Fruit fly (Drosophila melanogaster): ENCODE data around the gene CG6023.

CG6023 gene

DNA sequence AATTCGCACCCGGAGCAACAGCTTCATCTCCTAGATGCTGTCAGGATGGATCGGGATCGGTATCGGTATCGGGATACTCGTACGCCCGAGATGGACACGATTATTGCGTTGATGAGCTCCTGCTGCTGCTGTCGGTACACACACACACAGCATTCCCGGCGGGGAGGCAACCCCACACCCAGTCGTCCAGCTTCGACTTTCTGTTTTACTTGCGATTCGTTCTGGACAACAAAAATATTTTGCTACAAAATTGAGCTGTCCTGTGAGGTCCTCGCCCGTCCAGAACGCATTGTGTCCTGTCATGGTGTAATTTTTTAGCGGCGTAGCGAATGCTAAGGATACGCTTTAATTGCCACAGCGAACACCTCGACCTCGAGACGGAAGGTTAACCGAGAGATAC lies 10.0 kb downstream of the CG6023 start:
- no peak for TF ChIP-seq Sox15 (GFP tag; optimal IDR thresholded peaks at IDR 0.05)

DNA sequence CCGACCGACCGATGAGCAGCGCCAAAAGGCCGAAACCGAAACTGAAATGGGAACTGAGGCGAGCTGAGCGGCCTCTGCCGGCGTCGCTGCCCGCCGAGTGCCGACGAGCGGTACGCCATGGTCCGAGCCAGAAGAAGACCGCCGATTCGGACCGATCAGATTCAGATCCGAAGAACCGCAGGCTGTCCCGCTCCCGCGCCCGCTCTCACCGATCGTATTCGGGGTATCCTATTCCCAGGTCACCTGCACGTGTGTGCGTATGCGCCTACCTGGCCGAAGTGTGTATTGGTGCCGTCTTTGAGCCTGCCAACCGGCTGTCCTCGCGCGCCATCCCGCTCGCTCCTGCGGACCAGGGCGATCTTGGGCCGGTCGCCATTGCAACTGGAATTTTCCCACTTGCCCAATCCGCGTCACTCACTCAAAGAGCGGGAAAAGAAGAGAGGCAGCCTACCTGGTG lies 11.7 kb downstream of the CG6023 start, which contains the start of gene upd1:
Gene upd1 (minus strand): TSS at position 51 of the 457 bp plus-strand sequence.
- no peak for TF ChIP-seq lz (GFP tag; optimal IDR thresholded peaks at IDR 0.05)
- peak; percentile 15 for TF ChIP-seq Eip78C (GFP tag)
- peak; percentile 39 for TF ChIP-seq svp (GFP tag)

DNA sequence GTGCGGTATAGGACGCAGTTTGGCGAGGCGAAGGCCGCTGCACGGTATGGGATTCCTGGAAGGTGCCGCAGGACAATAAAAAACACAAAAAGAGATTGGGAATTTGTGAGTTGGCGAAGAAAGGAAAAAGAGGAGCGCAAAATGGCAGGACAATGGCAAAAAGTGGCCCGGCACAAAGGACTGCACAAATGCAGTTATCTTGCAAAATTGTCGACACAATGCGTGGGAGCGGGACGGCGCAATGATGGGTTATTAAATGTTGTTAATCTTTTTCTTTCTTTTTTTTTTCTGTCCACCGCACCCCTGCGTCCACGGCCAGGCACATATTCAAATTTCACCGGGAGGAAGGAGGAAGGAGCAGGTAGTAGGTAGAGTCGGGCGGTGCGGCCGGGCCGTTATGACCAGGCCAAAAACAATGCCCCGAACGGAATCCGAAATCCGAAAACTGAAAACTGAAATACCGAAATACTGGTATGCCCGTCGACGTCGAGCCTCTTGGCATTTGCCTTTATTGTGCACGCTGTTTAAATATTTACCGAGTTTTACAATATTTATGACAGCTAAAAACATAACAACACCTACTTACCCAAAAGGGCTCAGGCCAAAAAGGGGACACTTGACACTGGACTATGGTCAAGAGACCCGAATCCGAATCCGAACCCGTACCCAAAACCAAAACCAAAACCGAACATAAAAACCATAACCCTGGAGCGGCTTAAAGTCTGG lies 17.2 kb downstream of the CG6023 start:
- TF ChIP-seq CG3919 (GFP tag; optimal IDR thresholded peaks at IDR 0.05) (no peak), CG8319 (GFP tag; optimal IDR thresholded peaks at IDR 0.05) (no peak), Sox102F (GFP tag; optimal IDR thresholded peaks at IDR 0.05) (no peak), Eip75B (GFP tag; optimal IDR thresholded peaks at IDR 0.05) (no peak), Gug (GFP tag; IDR thresholded peaks at IDR 0.05) (no peak), fkh (GFP tag; optimal IDR thresholded peaks at IDR 0.05) (no peak), Smox (GFP tag; optimal IDR thresholded peaks at IDR 0.05) (no peak), CG3032 (tag; optimal IDR thresholded peaks at IDR 0.05) (no peak), salr (GFP tag; optimal IDR thresholded peaks at IDR 0.05) (no peak), CG6792 (GFP tag; optimal IDR thresholded peaks at IDR 0.05) (no peak), pdm3 (GFP tag; optimal IDR thresholded peaks at IDR 0.05) (no peak), CG7368 (GFP tag; optimal IDR thresholded peaks at IDR 0.05) (no peak), fd59A (GFP tag; optimal IDR thresholded peaks at IDR 0.05) (no peak)

DNA sequence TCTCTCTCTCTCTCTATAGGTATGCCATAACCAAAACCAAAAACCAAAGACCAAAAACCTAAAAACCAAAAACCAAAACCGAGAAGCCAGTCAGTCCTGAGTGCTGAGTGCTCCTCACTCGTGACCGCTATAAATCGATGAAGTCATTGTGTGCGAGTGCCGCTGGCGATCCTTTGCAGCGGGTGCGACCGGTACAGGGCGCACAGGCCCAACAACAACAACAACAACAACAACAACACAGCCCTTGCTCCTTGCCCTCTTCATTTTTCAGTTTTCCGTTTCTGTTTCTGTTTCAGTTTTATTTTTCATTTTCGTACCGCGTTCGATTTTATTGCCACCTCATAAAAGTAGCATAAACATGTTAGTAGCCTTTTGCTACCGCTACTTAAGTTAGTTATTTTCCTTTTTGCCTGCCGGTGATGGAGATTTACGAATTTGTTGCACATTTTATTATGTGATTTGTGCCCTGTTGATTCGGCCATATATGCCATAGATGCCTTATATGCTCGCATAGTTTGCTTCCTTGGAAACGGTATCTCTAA lies 20.1 kb downstream of the CG6023 start:
- no peak for TF ChIP-seq CG32006 (GFP tag; optimal IDR thresholded peaks at IDR 0.05)
- TF ChIP-seq Eip93F (GFP tag; optimal IDR thresholded peaks at IDR 0.05) = no peak
- TF ChIP-seq CG8119 (GFP tag; IDR thresholded peaks at IDR 0.05) = no peak
- no peak for TF ChIP-seq CG31627 (GFP tag; optimal IDR thresholded peaks at IDR 0.05)
- no peak for TF ChIP-seq CG10631 (GFP tag; optimal IDR thresholded peaks at IDR 0.05)

DNA sequence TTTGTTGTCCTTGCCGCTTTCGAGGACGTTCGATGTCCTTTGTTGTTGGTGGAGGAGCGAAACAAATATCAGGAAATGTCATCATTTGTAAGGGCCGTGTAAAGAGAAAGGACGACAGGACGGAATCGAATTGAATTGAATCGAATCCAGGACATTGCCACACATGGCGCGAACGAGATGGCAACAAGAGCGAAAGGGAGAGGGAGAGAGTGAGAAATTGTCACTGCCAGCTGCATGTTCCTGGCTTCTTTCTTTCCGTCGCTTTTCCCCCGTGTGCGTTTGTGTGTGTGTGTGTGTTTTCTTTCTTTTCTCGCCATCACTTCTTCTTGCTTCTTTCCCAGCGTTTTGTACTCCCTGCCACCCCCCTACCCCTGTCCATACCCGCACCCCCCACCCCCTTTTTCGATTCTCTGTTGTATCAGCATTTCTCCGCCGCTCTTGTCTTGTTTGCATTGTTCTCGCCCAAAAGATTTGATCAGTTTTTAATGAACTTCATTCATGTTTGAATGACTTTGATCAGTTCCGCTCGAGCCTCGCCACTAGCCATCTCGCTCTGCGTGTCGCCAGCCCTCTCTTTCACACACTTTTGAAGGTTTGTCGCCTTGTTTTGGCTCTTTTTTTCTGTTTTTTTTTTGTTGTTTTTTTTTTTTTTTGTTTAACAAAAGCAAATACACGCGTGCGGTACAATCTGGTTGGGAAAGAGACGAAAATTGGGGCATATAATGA lies 22.9 kb downstream of the CG6023 start:
- TF ChIP-seq CG6808 (GFP tag; optimal IDR thresholded peaks at IDR 0.05) (no peak), Ets96B (tag; optimal IDR thresholded peaks at IDR 0.05) (no peak), net (GFP tag; optimal IDR thresholded peaks at IDR 0.05) (no peak), vri (GFP tag; optimal IDR thresholded peaks at IDR 0.05) (no peak), ss (GFP tag; optimal IDR thresholded peaks at IDR 0.05) (no peak), achi (GFP tag; optimal IDR thresholded peaks at IDR 0.05) (no peak), Lpt (GFP tag; optimal IDR thresholded peaks at IDR 0.05) (no peak), Ets21C (GFP tag; optimal IDR thresholded peaks at IDR 0.05) (no peak), Hr38 (GFP tag; optimal IDR thresholded peaks at IDR 0.05) (no peak), CG6792 (GFP tag; optimal IDR thresholded peaks at IDR 0.05) (no peak), acj6 (GFP tag; optimal IDR thresholded peaks at IDR 0.05) (no peak), Smox (GFP tag; optimal IDR thresholded peaks at IDR 0.05) (no peak), spab (GFP tag; optimal IDR thresholded peaks at IDR 0.05) (no peak), OdsH (GFP tag; optimal IDR thresholded peaks at IDR 0.05) (no peak), CG3919 (GFP tag; optimal IDR thresholded peaks at IDR 0.05) (no peak), Eip78C (GFP tag) (no peak), CG8632 (GFP tag; optimal IDR thresholded peaks at IDR 0.05) (no peak), lz (GFP tag; optimal IDR thresholded peaks at IDR 0.05) (no peak), Sox102F (GFP tag; optimal IDR thresholded peaks at IDR 0.05) (no peak), CG31627 (GFP tag; optimal IDR thresholded peaks at IDR 0.05) (no peak)

All from whole organism, prepupa.